Fruit fly (Drosophila melanogaster) whole organism, embryonic: ENCODE measurements around the gene Myo28B1.

Experiments
- Abd-B ChIP-seq: fragments of 200-800 bp; sonication (Bioruptor generic); optimal IDR thresholded peaks from 2 replicates; lab custom pipeline; 2018; ENCODE audit warnings: missing biosample characterization, mild to moderate bottlenecking, missing genetic modification characterization, moderate library complexity
- Atf-2 ChIP-seq: fragments of 200-800 bp; sonication (Bioruptor generic); optimal IDR thresholded peaks from 2 replicates; lab custom pipeline; 2016; ENCODE audit warnings: missing biosample characterization, missing genetic modification characterization
- B-H2 ChIP-seq: fragments of 200-800 bp; sonication (Bioruptor generic); optimal IDR thresholded peaks from 2 replicates; lab custom pipeline; 2018; ENCODE audit warnings: missing biosample characterization, mild to moderate bottlenecking, missing genetic modification characterization
- BEAF-32 ChIP-seq: fragments of 200-800 bp; sonication (Bioruptor generic); optimal IDR thresholded peaks from 3 replicates; lab custom pipeline; 2017; ENCODE audit warnings: missing biosample characterization, missing genetic modification characterization, mild to moderate bottlenecking, moderate library complexity, missing genetic modification reagents
- C15 ChIP-seq: fragments of 200-800 bp; sonication (Bioruptor generic); IDR thresholded peaks from 3 replicates; pipeline ENCODE4 v1.3.6; 2022; ENCODE audit warnings: missing biosample characterization, missing genetic modification characterization
- CG1024 ChIP-seq: fragments of 200-800 bp; sonication (Bioruptor generic); IDR thresholded peaks from 2 replicates; pipeline ENCODE4 v1.3.6; 2022; ENCODE audit warnings: missing biosample characterization, missing genetic modification characterization
- CG10274 ChIP-seq: fragments of 200-800 bp; sonication (Bioruptor generic); optimal IDR thresholded peaks from 3 replicates; lab custom pipeline; 2017; ENCODE audit warnings: missing biosample characterization, mild to moderate bottlenecking, missing genetic modification characterization
- CG10321 ChIP-seq: fragments of 200-800 bp; sonication (Bioruptor generic); IDR thresholded peaks from 2 replicates; pipeline ENCODE4 v1.3.6; 2022; ENCODE audit warnings: missing biosample characterization, missing genetic modification characterization
- CG10366 ChIP-seq: fragments of 200-800 bp; sonication (Bioruptor generic); IDR thresholded peaks from 2 replicates; pipeline ENCODE4 v1.3.6; 2022; ENCODE audit warnings: missing biosample characterization, missing genetic modification characterization
- CG11456 ChIP-seq: fragments of 200-800 bp; sonication (Bioruptor generic); IDR thresholded peaks from 3 replicates; pipeline ENCODE4 v1.3.6; 2022; ENCODE audit warnings: missing biosample characterization, missing genetic modification characterization
- CG12155 ChIP-seq: fragments of 200-800 bp; sonication (Bioruptor generic); optimal IDR thresholded peaks from 3 replicates; lab custom pipeline; 2016; ENCODE audit warnings: missing biosample characterization, missing genetic modification characterization
- CG12236 ChIP-seq: fragments of 200-800 bp; sonication (Bioruptor generic); optimal IDR thresholded peaks from 2 replicates; lab custom pipeline; 2016; ENCODE audit warnings: missing biosample characterization, missing genetic modification characterization
- CG13624 ChIP-seq: fragments of 200-800 bp; sonication (Bioruptor generic); optimal IDR thresholded peaks from 2 replicates; lab custom pipeline; 2016; ENCODE audit warnings: missing biosample characterization, missing genetic modification characterization
- CG14710 ChIP-seq: fragments of 200-800 bp; sonication (Bioruptor generic); optimal IDR thresholded peaks from 3 replicates; lab custom pipeline; 2019; ENCODE audit warnings: missing biosample characterization, mild to moderate bottlenecking, missing genetic modification characterization, moderate library complexity
- CG1602 ChIP-seq: fragments of 200-800 bp; sonication (Bioruptor generic); optimal IDR thresholded peaks from 3 replicates; lab custom pipeline; 2016; ENCODE audit warnings: missing biosample characterization, missing genetic modification characterization
- CG1603 ChIP-seq: fragments of 200-800 bp; sonication (Bioruptor generic); optimal IDR thresholded peaks from 2 replicates; lab custom pipeline; 2019; ENCODE audit warnings: missing biosample characterization, mild to moderate bottlenecking, missing genetic modification characterization, moderate library complexity
- CG17829 ChIP-seq: fragments of 200-800 bp; optimal IDR thresholded peaks from 2 replicates; lab custom pipeline; 2019; ENCODE audit warnings: missing biosample characterization, mild to moderate bottlenecking, missing genetic modification characterization, moderate library complexity
- CG2199 ChIP-seq: fragments of 200-800 bp; sonication (Bioruptor generic); IDR thresholded peaks from 3 replicates; pipeline ENCODE4 v1.3.6; 2022; ENCODE audit warnings: missing biosample characterization, missing genetic modification characterization
- CG30020 ChIP-seq: fragments of 200-800 bp; optimal IDR thresholded peaks from 2 replicates; lab custom pipeline; 2019; ENCODE audit warnings: missing biosample characterization, mild to moderate bottlenecking, missing genetic modification characterization, moderate library complexity
- CG6254 ChIP-seq: fragments of 200-800 bp; sonication (Bioruptor generic); optimal IDR thresholded peaks from 3 replicates; lab custom pipeline; 2017; ENCODE audit warnings: mild to moderate bottlenecking, missing biosample characterization, missing genetic modification reagents, missing genetic modification characterization
- CG7987 ChIP-seq: fragments of 200-800 bp; sonication (Bioruptor generic); optimal IDR thresholded peaks from 2 replicates; lab custom pipeline; 2018; ENCODE audit warnings: missing biosample characterization, mild to moderate bottlenecking, missing genetic modification characterization, moderate library complexity
- CG8290 ChIP-seq, 3 experiments: fragments of 200-800 bp; sonication (Bioruptor generic); optimal IDR thresholded peaks; 2 replicates each; lab custom pipeline; 2016 to 2019; ENCODE audit warnings: missing biosample characterization in 3 of 3, missing genetic modification characterization in 3 of 3, mild to moderate bottlenecking in 2 of 3, moderate library complexity in 1 of 3
- CG8388 ChIP-seq: fragments of 200-800 bp; sonication (Bioruptor generic); optimal IDR thresholded peaks from 2 replicates; lab custom pipeline; 2019; ENCODE audit warnings: missing biosample characterization, mild to moderate bottlenecking, missing genetic modification characterization, moderate library complexity
- Drgx ChIP-seq: fragments of 200-800 bp; sonication (Bioruptor generic); IDR thresholded peaks from 2 replicates; pipeline ENCODE4 v1.3.6; 2022; ENCODE audit warnings: missing biosample characterization, missing genetic modification characterization
- Gsc ChIP-seq: fragments of 200-800 bp; sonication (Bioruptor generic); IDR thresholded peaks from 2 replicates; pipeline ENCODE4 v1.3.6; 2022; ENCODE audit warnings: missing biosample characterization, missing genetic modification characterization
- HHEX ChIP-seq: fragments of 200-800 bp; sonication (Bioruptor generic); optimal IDR thresholded peaks from 3 replicates; lab custom pipeline; 2017; ENCODE audit warnings: missing biosample characterization, mild to moderate bottlenecking, missing genetic modification characterization, missing genetic modification reagents
- HLH3B ChIP-seq: fragments of 200-800 bp; sonication (Bioruptor generic); IDR thresholded peaks from 2 replicates; pipeline ENCODE4 v1.3.6; 2022; ENCODE audit warnings: missing biosample characterization, missing genetic modification characterization
- Hsf ChIP-seq: fragments of 200-800 bp; sonication (Bioruptor generic); optimal IDR thresholded peaks from 3 replicates; lab custom pipeline; 2016; ENCODE audit warnings: missing biosample characterization, missing genetic modification characterization
- Kr ChIP-seq: fragments of 200-800 bp; sonication (Bioruptor generic); optimal IDR thresholded peaks from 2 replicates; lab custom pipeline; 2017; ENCODE audit warnings: missing biosample characterization, mild to moderate bottlenecking, missing genetic modification characterization
- Lhr ChIP-seq: fragments of 200-800 bp; sonication (Bioruptor generic); optimal IDR thresholded peaks from 3 replicates; lab custom pipeline; 2017; ENCODE audit warnings: mild to moderate bottlenecking, missing biosample characterization, missing genetic modification reagents, missing genetic modification characterization
- Lim3 ChIP-seq: fragments of 200-800 bp; sonication (Bioruptor generic); IDR thresholded peaks from 2 replicates; pipeline ENCODE4 v1.3.6; 2022; ENCODE audit warnings: missing biosample characterization, missing genetic modification characterization
- Nf-YC ChIP-seq: fragments of 200-800 bp; optimal IDR thresholded peaks from 3 replicates; lab custom pipeline; 2019; ENCODE audit warnings: missing biosample characterization, mild to moderate bottlenecking, missing genetic modification characterization, moderate library complexity
- Optix ChIP-seq: fragments of 200-800 bp; sonication (Bioruptor generic); IDR thresholded peaks from 3 replicates; pipeline ENCODE4 v1.3.6; 2022; ENCODE audit warnings: missing biosample characterization, missing genetic modification characterization
- Side ChIP-seq: fragments of 200-800 bp; sonication (Bioruptor generic); optimal IDR thresholded peaks from 2 replicates; lab custom pipeline; 2016; ENCODE audit warnings: missing biosample characterization, missing genetic modification characterization
- Sry-β ChIP-seq: fragments of 200-800 bp; sonication (Bioruptor generic); optimal IDR thresholded peaks from 2 replicates; lab custom pipeline; 2018; ENCODE audit warnings: missing biosample characterization, mild to moderate bottlenecking, missing genetic modification characterization, moderate library complexity
- Vsx1 ChIP-seq: fragments of 200-800 bp; sonication (Bioruptor generic); optimal IDR thresholded peaks from 2 replicates; lab custom pipeline; 2017; ENCODE audit warnings: missing biosample characterization, mild to moderate bottlenecking, missing genetic modification characterization, missing genetic modification reagents
- amos ChIP-seq: fragments of 200-800 bp; sonication (Bioruptor generic); IDR thresholded peaks from 2 replicates; pipeline ENCODE4 v1.3.6; 2022; ENCODE audit warnings: missing biosample characterization, missing genetic modification characterization; ENCODE audit not compliant: partially characterized antibody
- bigmax ChIP-seq: fragments of 200-800 bp; sonication (Bioruptor generic); optimal IDR thresholded peaks from 2 replicates; lab custom pipeline; 2018; ENCODE audit warnings: missing biosample characterization, mild to moderate bottlenecking, missing genetic modification characterization
- chm ChIP-seq: fragments of 200-800 bp; sonication (Bioruptor generic); IDR thresholded peaks from 2 replicates; pipeline ENCODE4 v1.3.6; 2022; ENCODE audit warnings: missing biosample characterization, missing genetic modification characterization
- corto ChIP-seq: fragments of 200-800 bp; sonication (Bioruptor generic); optimal IDR thresholded peaks from 2 replicates; lab custom pipeline; 2016; ENCODE audit warnings: missing biosample characterization, mild to moderate bottlenecking, missing genetic modification characterization, moderate library complexity
- dati ChIP-seq: fragments of 200-800 bp; sonication (Bioruptor generic); IDR thresholded peaks from 2 replicates; pipeline ENCODE4 v1.3.6; 2022; ENCODE audit warnings: missing biosample characterization, missing genetic modification characterization
- dimm ChIP-seq: fragments of 200-800 bp; sonication (Bioruptor generic); IDR thresholded peaks from 2 replicates; pipeline ENCODE4 v1.3.6; 2022; ENCODE audit warnings: missing biosample characterization, missing genetic modification characterization
- fd102C ChIP-seq: fragments of 200-800 bp; sonication (Bioruptor generic); optimal IDR thresholded peaks from 2 replicates; lab custom pipeline; 2018; ENCODE audit warnings: missing biosample characterization, mild to moderate bottlenecking, missing genetic modification characterization, moderate library complexity
- hth ChIP-seq: fragments of >200 bp; optimal IDR thresholded peaks from 2 replicates; lab custom pipeline; 2017; ENCODE audit warnings: inconsistent platforms
- ind ChIP-seq: fragments of 200-800 bp; sonication (Bioruptor generic); optimal IDR thresholded peaks from 3 replicates; lab custom pipeline; 2016; ENCODE audit warnings: missing biosample characterization, missing genetic modification characterization
- maf-S ChIP-seq: fragments of 200-800 bp; sonication (Bioruptor generic); optimal IDR thresholded peaks from 2 replicates; lab custom pipeline; 2016; ENCODE audit warnings: missing biosample characterization, missing genetic modification characterization
- oc ChIP-seq: fragments of 200-800 bp; sonication (Bioruptor generic); optimal IDR thresholded peaks from 2 replicates; lab custom pipeline; 2018; ENCODE audit warnings: missing biosample characterization, mild to moderate bottlenecking, missing genetic modification characterization, moderate library complexity
- row ChIP-seq: fragments of 200-800 bp; sonication (Bioruptor generic); IDR thresholded peaks from 3 replicates; pipeline ENCODE4 v1.3.6; 2022; ENCODE audit warnings: missing biosample characterization, missing genetic modification characterization
- sens-2 ChIP-seq: fragments of 200-800 bp; sonication (Bioruptor generic); IDR thresholded peaks from 2 replicates; pipeline ENCODE4 v1.3.6; 2022; ENCODE audit warnings: missing biosample characterization, missing genetic modification characterization
- shn ChIP-seq: fragments of 200-800 bp; sonication (Bioruptor generic); optimal IDR thresholded peaks from 3 replicates; lab custom pipeline; 2016; ENCODE audit warnings: missing biosample characterization, missing genetic modification characterization
- sima ChIP-seq: fragments of 200-800 bp; sonication (Bioruptor generic); optimal IDR thresholded peaks from 2 replicates; lab custom pipeline; 2016; ENCODE audit warnings: missing biosample characterization, missing genetic modification characterization
- z ChIP-seq: fragments of 200-800 bp; sonication (Bioruptor generic); IDR thresholded peaks from 3 replicates; pipeline ENCODE4 v1.3.6; 2022; ENCODE audit warnings: missing biosample characterization, missing genetic modification characterization

The Myo28B1 gene

dm6 chr2L:7632783-7633182 is 33.1 kb upstream of the Myo28B1 start (continued):
- TF ChIP-seq Lim3 (GFP tag; lab: Robert Waterston, UW): no peak
- no peak for TF ChIP-seq Optix (GFP tag; lab: Robert Waterston, UW)
- TF ChIP-seq BEAF-32 (GFP tag; lab: Kevin White, UChicago): no peak
- no peak for TF ChIP-seq dimm (GFP tag; lab: Robert Waterston, UW)
- no peak for TF ChIP-seq CG7987
- TF ChIP-seq CG8290 (GFP tag; optimal IDR thresholded peaks at IDR 0.05; lab: Kevin White, UChicago): no peak
- no peak for TF ChIP-seq CG8290 (tag; optimal IDR thresholded peaks at IDR 0.05; lab: Kevin White, UChicago)
- peak; percentile 68 for TF ChIP-seq Hsf (GFP tag; lab: Kevin White, UChicago)
- TF ChIP-seq C15 (GFP tag; lab: Robert Waterston, UW): no peak
- TF ChIP-seq CG30020 (tag; lab: Kevin White, UChicago): no peak
- TF ChIP-seq Lhr (GFP tag; lab: Kevin White, UChicago): no peak
- peak; percentile 90 for TF ChIP-seq fd102C (GFP tag; lab: Kevin White, UChicago)
- TF ChIP-seq CG1024 (GFP tag; lab: Robert Waterston, UW): no peak
- no peak for TF ChIP-seq HLH3B (GFP tag; lab: Robert Waterston, UW)
- TF ChIP-seq amos (GFP tag; lab: Robert Waterston, UW): no peak
- TF ChIP-seq CG1603 (tag; lab: Kevin White, UChicago): peak; percentile 67
- no peak for TF ChIP-seq B-H2 (GFP tag; lab: Kevin White, UChicago)
- TF ChIP-seq dati: no peak
- no peak for TF ChIP-seq Sry-β
- no peak for TF ChIP-seq corto (GFP tag; lab: Kevin White, UChicago)
- TF ChIP-seq CG13624 (GFP tag; lab: Kevin White, UChicago): peak; percentile 42
- peak; percentile 1 for TF ChIP-seq CG12155 (GFP tag; lab: Kevin White, UChicago)
- peak; percentile 18 for TF ChIP-seq Side (GFP tag; lab: Kevin White, UChicago)
- TF ChIP-seq CG17829 (tag; lab: Kevin White, UChicago): peak; percentile 74
- no peak for TF ChIP-seq Drgx (GFP tag; lab: Robert Waterston, UW)
- TF ChIP-seq bigmax (GFP tag; lab: Kevin White, UChicago): no peak
- TF ChIP-seq Nf-YC: no peak
- peak; percentile 1 for TF ChIP-seq CG10274 (GFP tag; lab: Kevin White, UChicago)
- TF ChIP-seq CG6254: no peak
- 0 out of 2 replicates have a peak, but pooled peaks have one; percentile 48 for TF ChIP-seq chm
- peak; percentile 47 for TF ChIP-seq hth
- TF ChIP-seq CG1602 (GFP tag; lab: Kevin White, UChicago): peak; percentile 60
- TF ChIP-seq ind (GFP tag; lab: Kevin White, UChicago): peak; percentile 13
- no peak for TF ChIP-seq maf-S (GFP tag; lab: Kevin White, UChicago)
- TF ChIP-seq CG12236 (GFP tag; lab: Kevin White, UChicago): no peak
- peak; percentile 29 for TF ChIP-seq HHEX (GFP tag; lab: Kevin White, UChicago)
- TF ChIP-seq row (GFP tag; lab: Robert Waterston, UW): peak; percentile 67
- peak; percentile 65 for TF ChIP-seq Kr
- TF ChIP-seq oc (tag; lab: Kevin White, UChicago): no peak
- no peak for TF ChIP-seq sens-2 (GFP tag; lab: Robert Waterston, UW)
- no peak for TF ChIP-seq z
- 0 out of 3 replicates have a peak, but pooled peaks have one; percentile 37 for TF ChIP-seq CG2199 (GFP tag; lab: Robert Waterston, UW)
- TF ChIP-seq Atf-2: peak; percentile 35
- TF ChIP-seq Abd-B (GFP tag; lab: Kevin White, UChicago): peak; percentile 39
- peak; percentile 27; the same call in 1 of the 2 replicates for TF ChIP-seq CG10366 (GFP tag; lab: Robert Waterston, UW)
- peak; percentile 57 for TF ChIP-seq CG8388 (GFP tag; lab: Kevin White, UChicago)
- TF ChIP-seq shn (GFP tag; lab: Kevin White, UChicago): peak; percentile 12
- TF ChIP-seq sima: no peak
- TF ChIP-seq Gsc (GFP tag; lab: Robert Waterston, UW): no peak
- TF ChIP-seq CG10321: no peak
- no peak for TF ChIP-seq CG11456 (GFP tag; lab: Robert Waterston, UW)
- TF ChIP-seq Vsx1 (GFP tag; lab: Kevin White, UChicago): peak; percentile 23
- TF ChIP-seq CG14710 (tag; lab: Kevin White, UChicago): peak; percentile 56
